Worm (Caenorhabditis elegans) whole organism, L3 larva: ENCODE results near the gene rom-2.

Experiments used
- R02D3.7 ChIP-seq: fragments of 150-350 bp; optimal IDR thresholded peaks from 2 replicates; lab custom pipeline; 2014; ENCODE audit warnings: missing biosample characterization, missing genetic modification characterization
- ZK546.5 ChIP-seq: sonication (generic microtip); optimal IDR thresholded peaks from 2 replicates; lab custom pipeline; 2017; ENCODE audit warnings: missing biosample characterization, missing genetic modification characterization
- aly-2 ChIP-seq: fragments of 150-350 bp; optimal IDR thresholded peaks from 2 replicates; lab custom pipeline; 2014; ENCODE audit warnings: missing biosample characterization, missing genetic modification characterization
- ama-1 ChIP-seq: fragments of 150-350 bp; optimal IDR thresholded peaks from 2 replicates; lab custom pipeline; 2018
- ceh-16 ChIP-seq: sonication (generic microtip); optimal IDR thresholded peaks from 2 replicates; lab custom pipeline; 2017; ENCODE audit warnings: missing biosample characterization, missing genetic modification characterization
- ceh-28 ChIP-seq: fragments of 150-350 bp; optimal IDR thresholded peaks from 2 replicates; lab custom pipeline; 2014; ENCODE audit warnings: missing biosample characterization, missing genetic modification reagents, missing genetic modification characterization
- daf-12 ChIP-seq: fragments of 150-350 bp; optimal IDR thresholded peaks from 2 replicates; lab custom pipeline; 2014; ENCODE audit warnings: missing biosample characterization, missing genetic modification reagents, missing genetic modification characterization
- egl-27 ChIP-seq: sonication (generic microtip); optimal IDR thresholded peaks from 4 replicates; lab custom pipeline; 2017; ENCODE audit warnings: missing biosample characterization, missing genetic modification reagents, missing genetic modification characterization
- egl-5 ChIP-seq: fragments of 150-350 bp; optimal IDR thresholded peaks from 2 replicates; lab custom pipeline; 2017; ENCODE audit warnings: missing biosample characterization, missing genetic modification reagents, missing genetic modification characterization, inconsistent platforms
- elt-1 ChIP-seq: fragments of 150-350 bp; optimal IDR thresholded peaks from 2 replicates; lab custom pipeline; 2014; ENCODE audit warnings: missing biosample characterization, missing genetic modification characterization
- elt-2 ChIP-seq: sonication (generic microtip); optimal IDR thresholded peaks from 2 replicates; lab custom pipeline; 2016; ENCODE audit warnings: missing genetic modification reagents, mild to moderate bottlenecking, missing genetic modification characterization, missing compliant biosample characterization
- fos-1 ChIP-seq: fragments of 150-350 bp; optimal IDR thresholded peaks from 2 replicates; lab custom pipeline; 2014; ENCODE audit warnings: missing biosample characterization, missing genetic modification characterization
- hmg-11 ChIP-seq: sonication (generic microtip); optimal IDR thresholded peaks from 2 replicates; lab custom pipeline; 2016; ENCODE audit warnings: missing genetic modification characterization, missing compliant biosample characterization
- lin-15B ChIP-seq: fragments of 150-350 bp; optimal IDR thresholded peaks from 2 replicates; lab custom pipeline; 2014; ENCODE audit warnings: missing biosample characterization, missing genetic modification characterization
- lsy-12 ChIP-seq: sonication (generic microtip); optimal IDR thresholded peaks from 2 replicates; lab custom pipeline; 2016; ENCODE audit warnings: mild to moderate bottlenecking, missing genetic modification characterization, missing compliant biosample characterization
- mdl-1 ChIP-seq: fragments of 150-350 bp; optimal IDR thresholded peaks from 2 replicates; lab custom pipeline; 2014; ENCODE audit warnings: missing biosample characterization, missing genetic modification characterization
- mml-1 ChIP-seq: fragments of 150-350 bp; sonication (generic microtip); optimal IDR thresholded peaks from 3 replicates; lab custom pipeline; 2014; ENCODE audit warnings: missing biosample characterization, missing genetic modification characterization
- nfya-1 ChIP-seq: sonication (generic microtip); optimal IDR thresholded peaks from 2 replicates; lab custom pipeline; 2017; ENCODE audit warnings: missing genetic modification characterization, mild to moderate bottlenecking, missing compliant biosample characterization, antibody characterized with exemption, moderate library complexity; ENCODE audit not compliant: insufficient read depth
- nhr-12 ChIP-seq: fragments of 150-350 bp; optimal IDR thresholded peaks from 2 replicates; lab custom pipeline; 2014; ENCODE audit warnings: missing biosample characterization, missing genetic modification characterization
- nhr-23 ChIP-seq: fragments of 150-350 bp; optimal IDR thresholded peaks from 2 replicates; lab custom pipeline; 2014; ENCODE audit warnings: missing biosample characterization, missing genetic modification reagents, missing genetic modification characterization
- nhr-25 ChIP-seq: sonication (generic microtip); optimal IDR thresholded peaks from 2 replicates; lab custom pipeline; 2017; ENCODE audit warnings: missing biosample characterization, missing genetic modification characterization
- nhr-28 ChIP-seq: fragments of 150-350 bp; optimal IDR thresholded peaks from 2 replicates; lab custom pipeline; 2014; ENCODE audit warnings: missing biosample characterization, missing genetic modification characterization
- nhr-43 ChIP-seq: sonication (generic microtip); optimal IDR thresholded peaks from 2 replicates; lab custom pipeline; 2016; ENCODE audit warnings: mild to moderate bottlenecking, missing genetic modification characterization, missing compliant biosample characterization; ENCODE audit not compliant: poor library complexity, severe bottlenecking
- nhr-67 ChIP-seq: fragments of 150-350 bp; optimal IDR thresholded peaks from 2 replicates; lab custom pipeline; 2014; ENCODE audit warnings: missing biosample characterization, missing genetic modification characterization
- pqm-1 ChIP-seq: fragments of 150-350 bp; optimal IDR thresholded peaks from 2 replicates; lab custom pipeline; 2017; ENCODE audit warnings: missing biosample characterization, missing genetic modification characterization, inconsistent platforms
- sea-2 ChIP-seq: fragments of 150-350 bp; sonication (generic microtip); optimal IDR thresholded peaks from 4 replicates; lab custom pipeline; 2014; ENCODE audit warnings: missing biosample characterization, missing genetic modification reagents, missing genetic modification characterization
- skn-1 ChIP-seq: fragments of 150-350 bp; optimal IDR thresholded peaks from 2 replicates; lab custom pipeline; 2014; ENCODE audit warnings: missing biosample characterization, missing genetic modification characterization
- snpc-4 ChIP-seq: fragments of 150-350 bp; optimal IDR thresholded peaks from 2 replicates; lab custom pipeline; 2014; ENCODE audit warnings: missing biosample characterization, missing genetic modification characterization
- tbx-2 ChIP-seq: sonication (generic microtip); optimal IDR thresholded peaks from 2 replicates; lab custom pipeline; 2016; ENCODE audit warnings: mild to moderate bottlenecking, missing genetic modification characterization, missing compliant biosample characterization
- unc-39 ChIP-seq: sonication (generic microtip); optimal IDR thresholded peaks from 4 replicates; lab custom pipeline; 2017; ENCODE audit warnings: missing biosample characterization, missing genetic modification characterization
- zag-1 ChIP-seq: fragments of 150-350 bp; optimal IDR thresholded peaks from 2 replicates; lab custom pipeline; 2014; ENCODE audit warnings: missing biosample characterization, missing genetic modification characterization
- ztf-11 ChIP-seq: fragments of 150-350 bp; optimal IDR thresholded peaks from 2 replicates; lab custom pipeline; 2014; ENCODE audit warnings: missing biosample characterization, missing genetic modification characterization
- ztf-4 ChIP-seq: fragments of 150-350 bp; optimal IDR thresholded peaks from 2 replicates; lab custom pipeline; 2014; ENCODE audit warnings: missing biosample characterization, missing genetic modification characterization

Gene rom-2

ce11 chrIII:9615114-9615513, 19.7 kb upstream of the rom-2 start:
- TF ChIP-seq nhr-23 (no peak), nhr-28 (no peak), nhr-43 (no peak), elt-2 (tag; lab: Kevin White, UChicago) (no peak), aly-2 (tag; lab: Kevin White, UChicago) (no peak), mdl-1 (tag; lab: Kevin White, UChicago) (no peak), ZK546.5 (tag; lab: Kevin White, UChicago) (no peak), egl-27 (no peak), sea-2 (no peak), ama-1 (lab: Kevin White, UChicago) (no peak), elt-1 (tag; lab: Kevin White, UChicago) (no peak), unc-39 (tag; lab: Kevin White, UChicago) (no peak), ztf-11 (tag; lab: Kevin White, UChicago) (no peak), nhr-12 (tag; lab: Kevin White, UChicago) (no peak), fos-1 (tag; lab: Kevin White, UChicago) (no peak), nfya-1 (tag; lab: Kevin White, UChicago) (no peak), ceh-28 (tag; lab: Kevin White, UChicago) (no peak), egl-5 (tag; lab: Kevin White, UChicago) (no peak)

ce11 chrIII:9614211-9614610, 18.7 kb upstream of the rom-2 start, which contains the start of the genes pri-1 and F58A4.6:
Gene pri-1 (minus strand): TSS chrIII:9614281.
Gene F58A4.6 (plus strand): TSS chrIII:9614482.
- TF ChIP-seq fos-1 (tag; lab: Kevin White, UChicago) (no peak), lin-15B (tag; lab: Kevin White, UChicago) (peak; percentile 48), mml-1 (tag; lab: Kevin White, UChicago) (no peak), ztf-4 (tag; lab: Kevin White, UChicago) (no peak), nhr-23 (peak; percentile 43), nhr-25 (tag; lab: Kevin White, UChicago) (peak; percentile 2), nfya-1 (tag; lab: Kevin White, UChicago) (peak; percentile 45), tbx-2 (no peak)

ce11 chrIII:9612097-9612496, 16.6 kb upstream of the rom-2 start, which contains the start of gene bbs-4:
Gene bbs-4 (minus strand): TSS chrIII:9612197.
- TF ChIP-seq ceh-28 (tag; lab: Kevin White, UChicago) (no peak), daf-12 (tag; lab: Kevin White, UChicago) (no peak), ceh-16 (tag; lab: Kevin White, UChicago) (no peak), nhr-67 (tag; lab: Kevin White, UChicago) (no peak), mml-1 (tag; lab: Kevin White, UChicago) (no peak), ztf-11 (tag; lab: Kevin White, UChicago) (no peak), ztf-4 (tag; lab: Kevin White, UChicago) (no peak), pqm-1 (tag; lab: Kevin White, UChicago) (no peak), lsy-12 (no peak), snpc-4 (no peak), nhr-43 (no peak), ZK546.5 (tag; lab: Kevin White, UChicago) (no peak), skn-1 (tag; lab: Kevin White, UChicago) (no peak), R02D3.7 (tag; lab: Kevin White, UChicago) (no peak), fos-1 (tag; lab: Kevin White, UChicago) (no peak)

- TF ChIP-seq nhr-67 (tag; lab: Kevin White, UChicago) = no peak
- TF ChIP-seq hmg-11 (tag; lab: Kevin White, UChicago) = no peak
- TF ChIP-seq egl-27 = no peak
- TF ChIP-seq unc-39 (tag; lab: Kevin White, UChicago) = no peak
- TF ChIP-seq, all 47 proteins: peak for 0
These were observed 13.2 kb upstream of the rom-2 start, which contains the start of gene clec-161 for ce11 chrIII:9608650-9609049. Gene clec-161 (minus strand): TSS chrIII:9608750.

ce11 chrIII:9600645-9601044, 5.2 kb upstream of the rom-2 start, which contains the start of gene F58A4.2:
Gene F58A4.2 (minus strand): TSS chrIII:9600745.
- TF ChIP-seq ztf-4 (tag; lab: Kevin White, UChicago) (no peak), lsy-12 (no peak), zag-1 (no peak), fos-1 (tag; lab: Kevin White, UChicago) (no peak), tbx-2 (no peak), mdl-1 (tag; lab: Kevin White, UChicago) (no peak), nhr-12 (tag; lab: Kevin White, UChicago) (no peak)
